Worm (Caenorhabditis elegans): ENCODE measurements around the gene his-38.

The his-38 gene

DNA sequence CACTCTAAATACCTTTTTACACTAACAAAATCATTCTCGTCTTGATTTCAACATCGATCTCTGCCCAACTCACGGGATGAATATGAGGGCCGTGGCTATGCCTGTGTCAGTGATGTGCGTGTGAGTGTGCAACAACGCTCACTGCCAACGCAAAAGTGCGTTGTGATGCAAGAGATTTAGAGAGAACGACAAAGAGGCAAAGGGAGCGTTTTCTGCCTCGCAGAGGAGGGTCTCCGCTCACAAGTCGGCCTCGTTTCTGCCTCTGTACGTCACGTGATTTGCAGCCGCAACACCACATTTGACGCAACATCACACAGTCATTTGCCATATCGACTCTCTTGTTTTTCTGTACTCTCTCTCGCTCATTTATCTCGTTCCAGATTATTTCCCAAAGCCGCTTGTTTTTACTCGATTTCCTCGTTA, 24.6 kb upstream of the his-38 start, which contains the start of gene epg-7 (continued):
- TF ChIP-seq atf-7 (tag; optimal IDR thresholded peaks at IDR 0.05) = peak; percentile 83
- peak; percentile 90 for TF ChIP-seq nhr-80 (tag; optimal IDR thresholded peaks at IDR 0.05)
- 0 out of 2 replicates have a peak, but pooled peaks have one; percentile 60 for TF ChIP-seq cebp-2 (GFP tag; IDR thresholded peaks at IDR 0.05)
- no peak for TF ChIP-seq hlh-26 (GFP tag; conservative IDR thresholded peaks at IDR 0.05)
- TF ChIP-seq lsy-27 (tag; optimal IDR thresholded peaks at IDR 0.05; ENCODE audit: borderline replicate concordance, insufficient read depth) = no peak
- TF ChIP-seq B0261.1 (tag; optimal IDR thresholded peaks at IDR 0.05) = peak; percentile 5
- no peak for TF ChIP-seq hsf-1 (GFP tag; IDR thresholded peaks at IDR 0.05)
- TF ChIP-seq attf-6 (GFP tag; IDR thresholded peaks at IDR 0.05) = no peak
- peak; percentile 91 for TF ChIP-seq dox-1 (GFP tag; IDR thresholded peaks at IDR 0.05)
- TF ChIP-seq C06A6.2 (GFP tag; conservative IDR thresholded peaks at IDR 0.05) = peak; percentile 87
- TF ChIP-seq T07F8.4 (tag; optimal IDR thresholded peaks at IDR 0.05) = no peak
- 0 out of 2 replicates have a peak, but pooled peaks have one; percentile 51 for TF ChIP-seq Y56A3A.18 (GFP tag; IDR thresholded peaks at IDR 0.05)
- no peak for TF ChIP-seq snpc-1.3 (tag; optimal IDR thresholded peaks at IDR 0.05; ENCODE audit: insufficient read depth)
- TF ChIP-seq mxl-1 (tag; optimal IDR thresholded peaks at IDR 0.05) = no peak
- TF ChIP-seq nhr-179 (tag; optimal IDR thresholded peaks at IDR 0.05) = no peak
- no peak for TF ChIP-seq F55B11.4 (tag; optimal IDR thresholded peaks at IDR 0.05; ENCODE audit: borderline replicate concordance, insufficient read depth)
- 0 out of 2 replicates have a peak, but pooled peaks have one; percentile 10 for TF ChIP-seq bed-2 (GFP tag; IDR thresholded peaks at IDR 0.05)
- TF ChIP-seq ceh-58 (GFP tag; IDR thresholded peaks at IDR 0.05) = no peak
- TF ChIP-seq lin-26 (GFP tag; IDR thresholded peaks at IDR 0.05) = no peak
- TF ChIP-seq F10E7.11 (tag; optimal IDR thresholded peaks at IDR 0.05) = no peak
- TF ChIP-seq Y95B8A.8 (GFP tag; IDR thresholded peaks at IDR 0.05) = 0 out of 2 replicates have a peak, but pooled peaks have one; percentile 35
- TF ChIP-seq K12H6.12 (tag; optimal IDR thresholded peaks at IDR 0.05) = peak; percentile 95
- no peak for TF ChIP-seq nfya-1 (tag; optimal IDR thresholded peaks at IDR 0.05; ENCODE audit: borderline replicate concordance, insufficient read depth)
- TF ChIP-seq egl-18 (GFP tag; IDR thresholded peaks at IDR 0.05) = no peak
- peak; percentile 88 for TF ChIP-seq B0336.3 (GFP tag; IDR thresholded peaks at IDR 0.05)
- TF ChIP-seq lin-54 (GFP tag; optimal IDR thresholded peaks at IDR 0.05) = peak; percentile 64
- peak; percentile 57 for TF ChIP-seq ztf-18 (tag; optimal IDR thresholded peaks at IDR 0.05)
- no peak for TF ChIP-seq sea-2 (GFP tag; IDR thresholded peaks at IDR 0.05)
- no peak for TF ChIP-seq ceh-79 (tag; optimal IDR thresholded peaks at IDR 0.05)
- peak; percentile 90 for TF ChIP-seq chd-7 (tag; optimal IDR thresholded peaks at IDR 0.05)
- TF ChIP-seq attf-5 (GFP tag; optimal IDR thresholded peaks at IDR 0.05) = peak; percentile 94
- no peak for TF ChIP-seq aptf-3 (GFP tag; IDR thresholded peaks at IDR 0.05)
- TF ChIP-seq F22D6.2 (tag; optimal IDR thresholded peaks at IDR 0.05) = peak; percentile 60
- peak; percentile 49 for TF ChIP-seq F23B12.7 (tag; optimal IDR thresholded peaks at IDR 0.05; ENCODE audit: insufficient read depth)

DNA sequence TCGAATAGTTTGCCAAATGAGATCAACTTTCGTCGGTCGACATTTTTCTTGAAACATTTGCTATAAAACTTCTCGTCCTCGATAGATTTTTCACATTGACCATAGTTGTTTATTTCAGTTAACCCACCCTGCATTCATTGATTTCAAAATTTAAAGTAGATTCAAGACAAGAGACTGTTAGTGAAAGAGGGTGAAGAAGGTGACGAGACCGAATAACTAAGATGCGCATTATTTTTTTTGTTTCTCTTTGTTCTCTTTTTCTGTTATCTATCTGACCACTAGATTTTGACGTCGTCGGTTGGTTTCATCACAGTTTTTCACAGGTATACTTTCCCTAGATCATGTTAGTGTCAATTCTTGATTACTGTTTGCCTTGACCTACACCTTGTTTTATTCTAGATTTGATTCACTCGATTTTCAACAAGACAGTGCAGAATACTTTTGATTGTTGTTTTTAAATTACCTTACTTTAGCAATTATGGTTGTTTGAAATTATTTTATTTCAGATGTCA, 21.1 kb upstream of the his-38 start, which contains the start of gene ttr-30:
Gene ttr-30, plus strand, starts transcription at position 265 of the 512 bp plus-strand sequence.
- TF ChIP-seq ztf-26 (tag; optimal IDR thresholded peaks at IDR 0.05) (peak; percentile 5), dpff-1 (tag; optimal IDR thresholded peaks at IDR 0.05) (no peak), Y79H2A.3 (GFP tag; conservative IDR thresholded peaks at IDR 0.05) (no peak)

DNA sequence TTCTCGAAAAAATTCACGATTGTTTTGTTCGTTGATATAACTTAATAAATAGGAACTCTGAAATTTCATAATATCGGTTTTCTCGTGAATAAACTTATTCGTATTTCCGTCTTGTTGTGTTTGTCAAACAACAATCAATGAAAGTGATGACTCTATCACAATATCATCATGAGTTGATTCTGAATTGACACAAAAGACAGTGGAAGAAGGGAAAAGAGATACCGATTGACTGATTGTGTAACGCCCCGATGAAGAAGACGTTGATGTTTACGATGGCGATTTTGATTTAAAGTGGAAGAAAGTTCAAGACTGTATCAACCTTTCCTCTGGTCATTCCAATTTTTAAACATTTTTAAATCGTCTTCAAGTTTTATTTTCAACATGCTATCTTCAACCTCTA, 19.9 kb upstream of the his-38 start, which contains the start of gene ttr-59:
Gene ttr-59, plus strand, starts transcription at position 218 of the 400 bp plus-strand sequence.
- TF ChIP-seq tlf-1 (GFP tag; optimal IDR thresholded peaks at IDR 0.05) = no peak
- no peak for TF ChIP-seq ceh-79 (tag; optimal IDR thresholded peaks at IDR 0.05)
- TF ChIP-seq cebp-2 (GFP tag; IDR thresholded peaks at IDR 0.05) = no peak
- TF ChIP-seq nhr-27 (tag; optimal IDR thresholded peaks at IDR 0.05) = no peak
- no peak for TF ChIP-seq snpc-4 (GFP tag; optimal IDR thresholded peaks at IDR 0.05)
- no peak for TF ChIP-seq snpc-4 (tag; optimal IDR thresholded peaks at IDR 0.05)
